Worm (Caenorhabditis elegans) whole organism, late embryonic: ENCODE measurements around the gene glct-6.

Experiments
- C08G9.2 ChIP-seq: sonication (generic microtip); optimal IDR thresholded peaks from 2 replicates; lab custom pipeline; 2016; ENCODE audit warnings: mild to moderate bottlenecking, missing genetic modification characterization, moderate library complexity, missing compliant biosample characterization
- ceh-30 ChIP-seq: fragments of 150-350 bp; optimal IDR thresholded peaks from 2 replicates; lab custom pipeline; 2014; ENCODE audit warnings: missing biosample characterization, missing genetic modification characterization
- ceh-48 ChIP-seq: sonication (generic microtip); optimal IDR thresholded peaks from 2 replicates; lab custom pipeline; 2016; ENCODE audit warnings: missing genetic modification characterization, inconsistent platforms, missing compliant biosample characterization
- fkh-10 ChIP-seq: fragments of 150-350 bp; optimal IDR thresholded peaks from 2 replicates; lab custom pipeline; 2014; ENCODE audit warnings: missing biosample characterization, missing genetic modification reagents, missing genetic modification characterization
- hlh-30 ChIP-seq: sonication (generic microtip); optimal IDR thresholded peaks from 2 replicates; lab custom pipeline; 2017; ENCODE audit warnings: antibody characterized with exemption, missing genetic modification characterization, missing compliant biosample characterization; ENCODE audit not compliant: insufficient read depth
- lin-11 ChIP-seq: fragments of 200-800 bp; sonication (Bioruptor generic); optimal IDR thresholded peaks from 2 replicates; lab custom pipeline; 2018; ENCODE audit warnings: mild to moderate bottlenecking, missing genetic modification characterization, missing compliant biosample characterization
- pha-2 ChIP-seq: sonication (generic microtip); optimal IDR thresholded peaks from 2 replicates; lab custom pipeline; 2017; ENCODE audit warnings: mild to moderate bottlenecking, missing genetic modification characterization, missing compliant biosample characterization
- pha-4 ChIP-seq: fragments of 150-350 bp; optimal IDR thresholded peaks from 2 replicates; lab custom pipeline; 2018; ENCODE audit warnings: missing biosample characterization, missing genetic modification reagents, missing genetic modification characterization
- unc-55 ChIP-seq: sonication (generic microtip); optimal IDR thresholded peaks from 2 replicates; lab custom pipeline; 2017; ENCODE audit warnings: missing biosample characterization, missing genetic modification reagents, missing genetic modification characterization

- TF ChIP-seq ceh-48 (tag; lab: Kevin White, UChicago) (no peak), pha-4 (no peak), unc-55 (GFP tag; lab: Kevin White, UChicago) (no peak), ceh-30 (no peak), C08G9.2 (no peak), lin-11 (tag; lab: Kevin White, UChicago) (no peak), hlh-30 (tag; lab: Kevin White, UChicago) (no peak), fkh-10 (no peak), pha-2 (tag; lab: Kevin White, UChicago) (no peak)
Measured at ce11 chrIV:3764012-3764549, 19.9 kb upstream of the glct-6 start.
